Fruit fly (Drosophila melanogaster) whole organism, pupa: ENCODE data around the gene COX7A.
A peak's percentile ranks its signal among the peaks of the same experiment; 100 is the strongest.

ENCODE experiments used
- CG14655 ChIP-seq: fragments of 200-800 bp; sonication (Bioruptor generic); optimal IDR thresholded peaks from 3 replicates; lab custom pipeline; 2017; ENCODE audit warnings: mild to moderate bottlenecking, missing biosample characterization, missing genetic modification reagents, missing genetic modification characterization
- CG15710 ChIP-seq: fragments of 200-800 bp; sonication (Bioruptor generic); optimal IDR thresholded peaks from 2 replicates; lab custom pipeline; 2018; ENCODE audit warnings: missing biosample characterization, mild to moderate bottlenecking, missing genetic modification characterization, moderate library complexity
- CG17806 ChIP-seq: fragments of 200-800 bp; sonication (Bioruptor generic); optimal IDR thresholded peaks from 2 replicates; lab custom pipeline; 2018; ENCODE audit warnings: missing biosample characterization, mild to moderate bottlenecking, missing genetic modification characterization, moderate library complexity
- CG8301 ChIP-seq: fragments of 200-800 bp; sonication (Bioruptor generic); optimal IDR thresholded peaks from 2 replicates; lab custom pipeline; 2018; ENCODE audit warnings: missing biosample characterization, mild to moderate bottlenecking, missing genetic modification characterization
- CG9948 ChIP-seq: fragments of 200-800 bp; sonication (Bioruptor generic); optimal IDR thresholded peaks from 2 replicates; lab custom pipeline; 2018; ENCODE audit warnings: missing biosample characterization, mild to moderate bottlenecking, missing genetic modification characterization, moderate library complexity
- D1 ChIP-seq: fragments of 200-800 bp; sonication (Bioruptor generic); optimal IDR thresholded peaks from 2 replicates; lab custom pipeline; 2018; ENCODE audit warnings: missing biosample characterization, mild to moderate bottlenecking, missing genetic modification characterization, moderate library complexity
- EcR ChIP-seq: fragments of 200-800 bp; sonication (Bioruptor generic); optimal IDR thresholded peaks from 3 replicates; lab custom pipeline; 2019; ENCODE audit warnings: missing biosample characterization, missing genetic modification characterization, mild to moderate bottlenecking, moderate library complexity, missing genetic modification reagents
- Pif1B ChIP-seq: fragments of 200-800 bp; sonication (Bioruptor generic); optimal IDR thresholded peaks from 3 replicates; lab custom pipeline; 2016; ENCODE audit warnings: missing biosample characterization, missing genetic modification characterization
- Snoo ChIP-seq: fragments of 200-800 bp; sonication (Bioruptor generic); optimal IDR thresholded peaks from 3 replicates; lab custom pipeline; 2017; ENCODE audit warnings: missing biosample characterization, mild to moderate bottlenecking, missing genetic modification characterization, inconsistent platforms
- fd96Ca ChIP-seq: fragments of 200-800 bp; sonication (Bioruptor generic); IDR thresholded peaks from 3 replicates; pipeline ENCODE4 v1.3.6; 2022; ENCODE audit warnings: missing biosample characterization, missing genetic modification characterization

- no peak for TF ChIP-seq Pif1B (GFP tag; lab: Kevin White, UChicago)
- no peak for TF ChIP-seq EcR (GFP tag; lab: Kevin White, UChicago)
- no peak for TF ChIP-seq fd96Ca
- no peak for TF ChIP-seq CG9948
- no peak for TF ChIP-seq CG17806 (tag; lab: Kevin White, UChicago)
- no peak for TF ChIP-seq D1
- peak; percentile 24 for TF ChIP-seq CG15710 (tag; lab: Kevin White, UChicago)
- TF ChIP-seq CG14655 (GFP tag; lab: Kevin White, UChicago), result no peak
- TF ChIP-seq CG8301 (tag; lab: Kevin White, UChicago), result no peak
- no peak for TF ChIP-seq Snoo (tag; lab: Kevin White, UChicago)
Measured at dm6 chr3R:8362259-8362876, 21.5 kb upstream of the COX7A start, which contains the start of the genes Veneno and CG7963.
